Worm (Caenorhabditis elegans) whole organism, late embryonic: ENCODE data around the gene F49E2.5.

Experiments used
- C38D4.7 ChIP-seq: fragments of 200-800 bp; sonication (Bioruptor generic); optimal IDR thresholded peaks from 2 replicates; lab custom pipeline; 2018; ENCODE audit warnings: mild to moderate bottlenecking, missing genetic modification characterization, moderate library complexity, missing compliant biosample characterization
- F13H6.1 ChIP-seq: sonication (generic microtip); optimal IDR thresholded peaks from 2 replicates; lab custom pipeline; 2016; ENCODE audit warnings: missing genetic modification characterization, missing compliant biosample characterization
- K02D7.2 ChIP-seq: sonication (generic microtip); optimal IDR thresholded peaks from 2 replicates; lab custom pipeline; 2017; ENCODE audit warnings: mild to moderate bottlenecking, missing genetic modification characterization, missing compliant biosample characterization
- K09A11.1 ChIP-seq: sonication (generic microtip); optimal IDR thresholded peaks from 2 replicates; lab custom pipeline; 2017; ENCODE audit warnings: antibody characterized with exemption, mild to moderate bottlenecking, missing genetic modification characterization, missing compliant biosample characterization; ENCODE audit not compliant: insufficient read depth
- T23F11.4 ChIP-seq: fragments of 200-800 bp; sonication (Bioruptor generic); optimal IDR thresholded peaks from 2 replicates; lab custom pipeline; 2018; ENCODE audit warnings: mild to moderate bottlenecking, missing genetic modification characterization, missing compliant biosample characterization
- ahr-1 ChIP-seq: sonication (generic microtip); optimal IDR thresholded peaks from 2 replicates; lab custom pipeline; 2016; ENCODE audit warnings: missing genetic modification characterization, missing compliant biosample characterization
- ama-1 ChIP-seq: fragments of 150-350 bp; optimal IDR thresholded peaks from 2 replicates; lab custom pipeline; 2014
- ceh-30 ChIP-seq: fragments of 150-350 bp; optimal IDR thresholded peaks from 2 replicates; lab custom pipeline; 2014; ENCODE audit warnings: missing biosample characterization, missing genetic modification characterization
- ceh-48 ChIP-seq: sonication (generic microtip); optimal IDR thresholded peaks from 2 replicates; lab custom pipeline; 2016; ENCODE audit warnings: missing genetic modification characterization, inconsistent platforms, missing compliant biosample characterization
- ceh-9 ChIP-seq: sonication (generic microtip); optimal IDR thresholded peaks from 2 replicates; lab custom pipeline; 2016; ENCODE audit warnings: mild to moderate bottlenecking, missing genetic modification characterization, inconsistent platforms, missing compliant biosample characterization
- che-1 ChIP-seq: sonication (generic microtip); optimal IDR thresholded peaks from 2 replicates; lab custom pipeline; 2016; ENCODE audit warnings: mild to moderate bottlenecking, missing genetic modification characterization, missing compliant biosample characterization
- dve-1 ChIP-seq: sonication (generic microtip); optimal IDR thresholded peaks from 2 replicates; lab custom pipeline; 2017; ENCODE audit warnings: antibody characterized with exemption, mild to moderate bottlenecking, missing genetic modification characterization, missing compliant biosample characterization
- elt-2 ChIP-seq: sonication (generic microtip); optimal IDR thresholded peaks from 2 replicates; lab custom pipeline; 2016; ENCODE audit warnings: missing genetic modification reagents, missing genetic modification characterization, missing compliant biosample characterization
- elt-4 ChIP-seq: sonication (generic microtip); optimal IDR thresholded peaks from 2 replicates; lab custom pipeline; 2016; ENCODE audit warnings: missing genetic modification characterization, missing compliant biosample characterization
- ets-4 ChIP-seq: sonication (generic microtip); optimal IDR thresholded peaks from 2 replicates; lab custom pipeline; 2016; ENCODE audit warnings: missing genetic modification characterization, missing compliant biosample characterization
- eyg-1 ChIP-seq: sonication (generic microtip); optimal IDR thresholded peaks from 2 replicates; lab custom pipeline; 2016; ENCODE audit warnings: missing genotype, missing genetic modification characterization, missing compliant biosample characterization
- fax-1 ChIP-seq: sonication (generic microtip); optimal IDR thresholded peaks from 2 replicates; lab custom pipeline; 2016; ENCODE audit warnings: missing genotype, missing genetic modification characterization, missing compliant biosample characterization
- fkh-6 ChIP-seq: sonication (generic microtip); optimal IDR thresholded peaks from 2 replicates; lab custom pipeline; 2016; ENCODE audit warnings: missing genetic modification characterization, missing compliant biosample characterization
- hlh-13 ChIP-seq: fragments of 200-800 bp; sonication (Bioruptor generic); optimal IDR thresholded peaks from 2 replicates; lab custom pipeline; 2018; ENCODE audit warnings: mild to moderate bottlenecking, missing genetic modification characterization, missing compliant biosample characterization
- hlh-15 ChIP-seq: sonication (generic microtip); optimal IDR thresholded peaks from 2 replicates; lab custom pipeline; 2016; ENCODE audit warnings: missing genetic modification characterization, missing compliant biosample characterization
- hlh-8 ChIP-seq: sonication (generic microtip); optimal IDR thresholded peaks from 2 replicates; lab custom pipeline; 2016; ENCODE audit warnings: missing genotype, missing genetic modification characterization, missing compliant biosample characterization
- lim-6 ChIP-seq: sonication (generic microtip); optimal IDR thresholded peaks from 2 replicates; lab custom pipeline; 2016; ENCODE audit warnings: missing genetic modification characterization, missing compliant biosample characterization
- lin-11 ChIP-seq: fragments of 200-800 bp; sonication (Bioruptor generic); optimal IDR thresholded peaks from 2 replicates; lab custom pipeline; 2018; ENCODE audit warnings: mild to moderate bottlenecking, missing genetic modification characterization, missing compliant biosample characterization
- madf-2 ChIP-seq: sonication (generic microtip); optimal IDR thresholded peaks from 2 replicates; lab custom pipeline; 2017; ENCODE audit warnings: missing genetic modification characterization, missing compliant biosample characterization
- nfya-1 ChIP-seq: sonication (generic microtip); optimal IDR thresholded peaks from 2 replicates; lab custom pipeline; 2017; ENCODE audit warnings: missing genetic modification characterization, mild to moderate bottlenecking, missing compliant biosample characterization, antibody characterized with exemption, moderate library complexity
- nhr-11 ChIP-seq: fragments of 150-350 bp; optimal IDR thresholded peaks from 2 replicates; lab custom pipeline; 2014; ENCODE audit warnings: missing biosample characterization, missing genetic modification characterization
- nhr-232 ChIP-seq: sonication (generic microtip); optimal IDR thresholded peaks from 2 replicates; lab custom pipeline; 2016; ENCODE audit warnings: missing genetic modification characterization, missing compliant biosample characterization
- pax-1 ChIP-seq: fragments of 150-350 bp; optimal IDR thresholded peaks from 2 replicates; lab custom pipeline; 2014; ENCODE audit warnings: missing biosample characterization, missing genetic modification characterization
- pha-2 ChIP-seq: sonication (generic microtip); optimal IDR thresholded peaks from 2 replicates; lab custom pipeline; 2017; ENCODE audit warnings: mild to moderate bottlenecking, missing genetic modification characterization, missing compliant biosample characterization
- pha-4 ChIP-seq: fragments of 150-350 bp; optimal IDR thresholded peaks from 2 replicates; lab custom pipeline; 2018; ENCODE audit warnings: missing biosample characterization, missing genetic modification reagents, missing genetic modification characterization
- pqm-1 ChIP-seq: sonication (generic microtip); optimal IDR thresholded peaks from 2 replicates; lab custom pipeline; 2016; ENCODE audit warnings: missing genetic modification characterization, missing compliant biosample characterization
- rnt-1 ChIP-seq: sonication (generic microtip); optimal IDR thresholded peaks from 2 replicates; lab custom pipeline; 2016; ENCODE audit warnings: missing genetic modification characterization, missing compliant biosample characterization
- sdc-2 ChIP-seq: sonication (generic microtip); optimal IDR thresholded peaks from 2 replicates; lab custom pipeline; 2016; ENCODE audit warnings: missing genotype, missing genetic modification characterization, missing compliant biosample characterization
- sox-4 ChIP-seq: sonication (generic microtip); optimal IDR thresholded peaks from 2 replicates; lab custom pipeline; 2017; ENCODE audit warnings: mild to moderate bottlenecking, missing genetic modification characterization, inconsistent platforms, missing compliant biosample characterization
- syd-9 ChIP-seq: sonication (generic microtip); optimal IDR thresholded peaks from 2 replicates; lab custom pipeline; 2016; ENCODE audit warnings: mild to moderate bottlenecking, missing genetic modification characterization, moderate library complexity, missing compliant biosample characterization
- tbx-7 ChIP-seq: sonication (generic microtip); optimal IDR thresholded peaks from 2 replicates; lab custom pipeline; 2016; ENCODE audit warnings: missing genotype, missing genetic modification characterization, missing compliant biosample characterization
- ttx-3 ChIP-seq: sonication (generic microtip); optimal IDR thresholded peaks from 2 replicates; lab custom pipeline; 2016; ENCODE audit warnings: missing genetic modification reagents, missing genetic modification characterization, missing compliant biosample characterization
- unc-3 ChIP-seq, 2 experiments: fragments of 200-800 bp in 1 of 2; sonication (Bioruptor generic) in 1 of 2; sonication (generic microtip) in 1 of 2; conservative IDR thresholded peaks in 1 of 2; optimal IDR thresholded peaks in 1 of 2; 2 replicates each; pipeline versions ENCODE4 v1.3.6 to Lab custom; 2016 to 2022; ENCODE audit warnings: missing compliant biosample characterization in 2 of 2, missing genetic modification characterization in 2 of 2, missing genetic modification reagents in 1 of 2
- unc-42 ChIP-seq: sonication (generic microtip); optimal IDR thresholded peaks from 2 replicates; lab custom pipeline; 2016; ENCODE audit warnings: missing genotype, missing genetic modification characterization, missing compliant biosample characterization
- zip-5 ChIP-seq: sonication (generic microtip); optimal IDR thresholded peaks from 2 replicates; lab custom pipeline; 2016; ENCODE audit warnings: missing genetic modification characterization, missing compliant biosample characterization

The F49E2.5 gene

ce11 chrX:9587642-9588041 is 44.2 kb downstream of the F49E2.5 start, which contains the start of gene gpx-3 (continued):
- TF ChIP-seq pha-2 (tag; lab: Kevin White, UChicago): no peak
- TF ChIP-seq unc-42 (tag; lab: Kevin White, UChicago): no peak

ce11 chrX:9589123-9589522 is 45.7 kb downstream of the F49E2.5 start, which contains the start of gene del-8:
Gene del-8, plus strand, starts transcription at chrX:9589423.
- no peak for TF ChIP-seq K02D7.2 (tag; lab: Kevin White, UChicago)
- no peak for TF ChIP-seq sox-4 (tag; lab: Kevin White, UChicago)
- TF ChIP-seq sdc-2 (tag; lab: Kevin White, UChicago): no peak
- no peak for TF ChIP-seq ttx-3 (tag; lab: Kevin White, UChicago)
- no peak for TF ChIP-seq pqm-1 (tag; lab: Kevin White, UChicago)
- no peak for TF ChIP-seq nhr-11 (tag; lab: Kevin White, UChicago)
- no peak for TF ChIP-seq lin-11 (tag; lab: Kevin White, UChicago)
- no peak for TF ChIP-seq nfya-1 (tag; lab: Kevin White, UChicago)
- no peak for TF ChIP-seq elt-4 (tag; lab: Kevin White, UChicago)
- TF ChIP-seq, all 69 proteins: peak for 0

- no peak for TF ChIP-seq lim-6 (tag; lab: Kevin White, UChicago)
- no peak for TF ChIP-seq elt-4 (tag; lab: Kevin White, UChicago)
- TF ChIP-seq fkh-6 (tag; lab: Kevin White, UChicago): no peak
- no peak for TF ChIP-seq hlh-13
- no peak for TF ChIP-seq hlh-8 (tag; lab: Kevin White, UChicago)
- TF ChIP-seq dve-1 (tag; lab: Kevin White, UChicago): no peak
- no peak for TF ChIP-seq syd-9
- TF ChIP-seq pha-2 (tag; lab: Kevin White, UChicago): no peak
- TF ChIP-seq che-1 (tag; lab: Kevin White, UChicago): no peak
- TF ChIP-seq pha-4: no peak
- no peak for TF ChIP-seq ceh-30 (tag; lab: Kevin White, UChicago)
- TF ChIP-seq madf-2 (tag; lab: Kevin White, UChicago): no peak
- no peak for TF ChIP-seq nhr-232 (tag; lab: Kevin White, UChicago)
- no peak for TF ChIP-seq unc-3 (GFP tag; conservative IDR thresholded peaks at IDR 0.05; lab: Robert Waterston, UW)
- TF ChIP-seq unc-3 (tag; optimal IDR thresholded peaks at IDR 0.05; lab: Kevin White, UChicago): no peak
- no peak for TF ChIP-seq zip-5
- no peak for TF ChIP-seq pax-1
- no peak for TF ChIP-seq eyg-1 (tag; lab: Kevin White, UChicago)
- TF ChIP-seq tbx-7: no peak
- TF ChIP-seq elt-2: no peak
- no peak for TF ChIP-seq nfya-1 (tag; lab: Kevin White, UChicago)
- TF ChIP-seq, all 69 proteins: peak for 0
Measured at ce11 chrX:9597299-9597698, 53.8 kb downstream of the F49E2.5 start.

- TF ChIP-seq ets-4 (tag; lab: Kevin White, UChicago) (no peak), C38D4.7 (GFP tag; lab: Kevin White, UChicago) (no peak), fax-1 (no peak), hlh-15 (tag; lab: Kevin White, UChicago) (no peak), che-1 (tag; lab: Kevin White, UChicago) (no peak), eyg-1 (tag; lab: Kevin White, UChicago) (no peak), ceh-48 (tag; lab: Kevin White, UChicago) (no peak), dve-1 (tag; lab: Kevin White, UChicago) (no peak), K09A11.1 (tag; lab: Kevin White, UChicago) (no peak), ama-1 (no peak), sox-4 (tag; lab: Kevin White, UChicago) (no peak), T23F11.4 (no peak), madf-2 (tag; lab: Kevin White, UChicago) (no peak), rnt-1 (tag; lab: Kevin White, UChicago) (no peak), lin-11 (tag; lab: Kevin White, UChicago) (no peak), F13H6.1 (tag; lab: Kevin White, UChicago) (no peak), nhr-232 (tag; lab: Kevin White, UChicago) (no peak), ahr-1 (tag; lab: Kevin White, UChicago) (no peak), ceh-30 (tag; lab: Kevin White, UChicago) (no peak), ceh-9 (tag; lab: Kevin White, UChicago) (no peak)
Measured at ce11 chrX:9602625-9603024, 59.2 kb downstream of the F49E2.5 start.
